Fruit fly (Drosophila melanogaster) whole organism, prepupa: Measurements from ENCODE around the gene CG3246.
A peak's percentile ranks its signal among the peaks of the same experiment; 100 is the strongest.

Experiments used
- Blimp-1 ChIP-seq: fragments of 200-800 bp; sonication (Bioruptor generic); optimal IDR thresholded peaks from 3 replicates; lab custom pipeline; 2017; ENCODE audit warnings: missing biosample characterization, missing genetic modification characterization, mild to moderate bottlenecking, moderate library complexity, missing genetic modification reagents
- CG10669 ChIP-seq: fragments of 200-800 bp; sonication (Bioruptor generic); optimal IDR thresholded peaks from 3 replicates; lab custom pipeline; 2018; ENCODE audit warnings: missing biosample characterization, mild to moderate bottlenecking, missing genetic modification characterization, moderate library complexity
- CG11294 ChIP-seq: fragments of 200-800 bp; sonication (Bioruptor generic); IDR thresholded peaks from 2 replicates; pipeline ENCODE4 v1.3.6; 2022; ENCODE audit warnings: missing biosample characterization, missing genetic modification characterization
- CG11762 ChIP-seq: fragments of 200-800 bp; sonication (Bioruptor generic); optimal IDR thresholded peaks from 3 replicates; lab custom pipeline; 2016; ENCODE audit warnings: missing biosample characterization, missing genetic modification characterization; ENCODE audit not compliant: insufficient read depth
- CG11902 ChIP-seq: fragments of 200-800 bp; sonication (Bioruptor generic); optimal IDR thresholded peaks from 3 replicates; lab custom pipeline; 2016; ENCODE audit warnings: missing biosample characterization, missing genetic modification characterization
- CG15336 ChIP-seq: fragments of 200-800 bp; sonication (Bioruptor generic); IDR thresholded peaks from 2 replicates; pipeline ENCODE4 v1.3.6; 2022; ENCODE audit warnings: missing biosample characterization, missing genetic modification characterization
- CG1621 ChIP-seq: fragments of 200-800 bp; sonication (Bioruptor generic); optimal IDR thresholded peaks from 3 replicates; lab custom pipeline; 2018; ENCODE audit warnings: missing biosample characterization, mild to moderate bottlenecking, missing genetic modification characterization
- CG16779 ChIP-seq: fragments of 200-800 bp; sonication (Bioruptor generic); optimal IDR thresholded peaks from 3 replicates; lab custom pipeline; 2017; ENCODE audit warnings: missing biosample characterization, mild to moderate bottlenecking, missing genetic modification characterization
- CG3032 ChIP-seq: fragments of 200-800 bp; optimal IDR thresholded peaks from 2 replicates; lab custom pipeline; 2019; ENCODE audit warnings: missing biosample characterization, mild to moderate bottlenecking, missing genetic modification characterization, moderate library complexity
- CG32006 ChIP-seq: fragments of 200-800 bp; sonication (Bioruptor generic); optimal IDR thresholded peaks from 3 replicates; lab custom pipeline; 2017; ENCODE audit warnings: missing biosample characterization, mild to moderate bottlenecking, missing genetic modification characterization
- CG3919 ChIP-seq: fragments of 200-800 bp; sonication (Bioruptor generic); optimal IDR thresholded peaks from 3 replicates; lab custom pipeline; 2016; ENCODE audit warnings: missing biosample characterization, missing genetic modification characterization
- CG4318 ChIP-seq: fragments of 200-800 bp; sonication (Bioruptor generic); optimal IDR thresholded peaks from 3 replicates; lab custom pipeline; 2017; ENCODE audit warnings: missing biosample characterization, mild to moderate bottlenecking, missing genetic modification characterization
- CG6163 ChIP-seq: fragments of 200-800 bp; sonication (Bioruptor generic); IDR thresholded peaks from 3 replicates; pipeline ENCODE4 v1.3.6; 2022; ENCODE audit warnings: missing biosample characterization, missing genetic modification characterization
- CG6276 ChIP-seq: fragments of 200-800 bp; sonication (Bioruptor generic); optimal IDR thresholded peaks from 2 replicates; lab custom pipeline; 2017; ENCODE audit warnings: missing biosample characterization, mild to moderate bottlenecking, missing genetic modification characterization
- CG6792 ChIP-seq: fragments of 200-800 bp; sonication (Bioruptor generic); optimal IDR thresholded peaks from 3 replicates; lab custom pipeline; 2016; ENCODE audit warnings: missing biosample characterization, missing genetic modification characterization
- CG8119 ChIP-seq: fragments of 200-800 bp; sonication (Bioruptor generic); IDR thresholded peaks from 3 replicates; pipeline ENCODE4 v1.3.6; 2022; ENCODE audit warnings: missing biosample characterization, missing genetic modification characterization
- CG8319 ChIP-seq: fragments of 200-800 bp; sonication (Bioruptor generic); optimal IDR thresholded peaks from 3 replicates; lab custom pipeline; 2016; ENCODE audit warnings: missing biosample characterization, missing genetic modification characterization
- Eip78C ChIP-seq: fragments of 200-800 bp; sonication (Bioruptor generic); peaks from one replicate; lab custom pipeline; 2016; ENCODE audit warnings: missing biosample characterization, missing genetic modification characterization
- Ets96B ChIP-seq: fragments of 200-800 bp; optimal IDR thresholded peaks from 2 replicates; lab custom pipeline; 2019; ENCODE audit warnings: missing biosample characterization, mild to moderate bottlenecking, missing genetic modification characterization, moderate library complexity
- Gug ChIP-seq: fragments of 200-800 bp; sonication (Bioruptor generic); IDR thresholded peaks from 2 replicates; pipeline ENCODE4 v1.3.6; 2022; ENCODE audit warnings: missing biosample characterization, missing genetic modification characterization
- Hr39 ChIP-seq: fragments of 200-800 bp; sonication (Bioruptor generic); optimal IDR thresholded peaks from 2 replicates; lab custom pipeline; 2016; ENCODE audit warnings: missing biosample characterization, missing genetic modification characterization
- Hr4 ChIP-seq: fragments of 200-800 bp; sonication (Bioruptor generic); optimal IDR thresholded peaks from 3 replicates; lab custom pipeline; 2016; ENCODE audit warnings: missing biosample characterization, missing genetic modification characterization
- Lpt ChIP-seq: fragments of 200-800 bp; sonication (Bioruptor generic); optimal IDR thresholded peaks from 3 replicates; lab custom pipeline; 2016; ENCODE audit warnings: missing biosample characterization, missing genetic modification characterization
- OdsH ChIP-seq: fragments of 200-800 bp; sonication (Bioruptor generic); optimal IDR thresholded peaks from 3 replicates; lab custom pipeline; 2016; ENCODE audit warnings: missing biosample characterization, missing genetic modification characterization
- Smox ChIP-seq: fragments of 200-800 bp; sonication (Bioruptor generic); optimal IDR thresholded peaks from 3 replicates; lab custom pipeline; 2016; ENCODE audit warnings: missing biosample characterization, missing genetic modification characterization
- Sox14 ChIP-seq: fragments of 200-800 bp; sonication (Bioruptor generic); optimal IDR thresholded peaks from 3 replicates; lab custom pipeline; 2016; ENCODE audit warnings: missing biosample characterization, missing genetic modification characterization
- Sox15 ChIP-seq: fragments of 200-800 bp; sonication (Bioruptor generic); optimal IDR thresholded peaks from 3 replicates; lab custom pipeline; 2016; ENCODE audit warnings: missing biosample characterization, missing genetic modification characterization
- achi ChIP-seq: fragments of 200-800 bp; sonication (Bioruptor generic); optimal IDR thresholded peaks from 3 replicates; lab custom pipeline; 2016; ENCODE audit warnings: missing biosample characterization, missing genetic modification characterization
- dac ChIP-seq: fragments of 200-800 bp; sonication (Bioruptor generic); optimal IDR thresholded peaks from 2 replicates; lab custom pipeline; 2017; ENCODE audit warnings: missing biosample characterization, mild to moderate bottlenecking, missing genetic modification characterization
- eg ChIP-seq: fragments of 200-800 bp; sonication (Bioruptor generic); IDR thresholded peaks from 3 replicates; pipeline ENCODE4 v1.3.6; 2022; ENCODE audit warnings: missing biosample characterization, missing genetic modification characterization
- esn ChIP-seq: fragments of 200-800 bp; sonication (Bioruptor generic); optimal IDR thresholded peaks from 2 replicates; lab custom pipeline; 2016; ENCODE audit warnings: missing biosample characterization, mild to moderate bottlenecking, missing genetic modification characterization, moderate library complexity
- fd59A ChIP-seq: fragments of 200-800 bp; sonication (Bioruptor generic); optimal IDR thresholded peaks from 2 replicates; lab custom pipeline; 2017; ENCODE audit warnings: missing biosample characterization, mild to moderate bottlenecking, missing genetic modification characterization, missing genetic modification reagents
- fkh ChIP-seq: fragments of 200-800 bp; sonication (Bioruptor generic); optimal IDR thresholded peaks from 3 replicates; lab custom pipeline; 2017; ENCODE audit warnings: missing biosample characterization, mild to moderate bottlenecking, missing genetic modification characterization, moderate library complexity
- lz ChIP-seq: fragments of 200-800 bp; sonication (Bioruptor generic); optimal IDR thresholded peaks from 3 replicates; lab custom pipeline; 2016; ENCODE audit warnings: missing biosample characterization, missing genetic modification characterization
- net ChIP-seq: fragments of 200-800 bp; sonication (Bioruptor generic); optimal IDR thresholded peaks from 3 replicates; lab custom pipeline; 2016; ENCODE audit warnings: missing biosample characterization, missing genetic modification characterization
- pdm3 ChIP-seq: fragments of 200-800 bp; sonication (Bioruptor generic); optimal IDR thresholded peaks from 3 replicates; lab custom pipeline; 2016; ENCODE audit warnings: missing biosample characterization, missing genetic modification characterization
- salr ChIP-seq, 2 experiments: fragments of 200-800 bp; sonication (Bioruptor generic); optimal IDR thresholded peaks; 3 replicates each; lab custom pipeline; 2016 to 2018; ENCODE audit warnings: missing biosample characterization in 2 of 2, missing genetic modification characterization in 2 of 2, mild to moderate bottlenecking in 1 of 2
- spab ChIP-seq: fragments of 200-800 bp; sonication (Bioruptor generic); optimal IDR thresholded peaks from 2 replicates; lab custom pipeline; 2017; ENCODE audit warnings: missing biosample characterization, mild to moderate bottlenecking, missing genetic modification characterization, missing genetic modification reagents
- svp ChIP-seq: fragments of 200-800 bp; sonication (Bioruptor generic); peaks from one replicate; lab custom pipeline; 2016; ENCODE audit warnings: missing biosample characterization, missing genetic modification characterization
- topi ChIP-seq: fragments of 200-800 bp; sonication (Bioruptor generic); optimal IDR thresholded peaks from 3 replicates; lab custom pipeline; 2016; ENCODE audit warnings: missing biosample characterization, missing genetic modification characterization

The CG3246 gene

dm6 chr2L:3495465-3495864 is 33.7 kb upstream of the CG3246 start:
- TF ChIP-seq CG3919 (GFP tag; lab: Kevin White, UChicago) (no peak), Sox15 (GFP tag; lab: Kevin White, UChicago) (no peak), lz (GFP tag; lab: Kevin White, UChicago) (no peak), CG8319 (no peak), Ets96B (tag; lab: Kevin White, UChicago) (no peak), CG6163 (GFP tag; lab: Robert Waterston, UW) (no peak), CG15336 (GFP tag; lab: Robert Waterston, UW) (no peak), esn (no peak), CG10669 (no peak), Smox (GFP tag; lab: Kevin White, UChicago) (no peak), Hr39 (GFP tag; lab: Kevin White, UChicago) (no peak), Lpt (no peak)

- TF ChIP-seq svp (GFP tag; lab: Kevin White, UChicago), result no peak
- TF ChIP-seq Gug (GFP tag; lab: Robert Waterston, UW), result 0 out of 2 replicates have a peak, but pooled peaks have one; percentile 28
- TF ChIP-seq CG15336 (GFP tag; lab: Robert Waterston, UW), result peak; percentile 61
- peak; percentile 60; the same call in 1 of the 3 replicates for TF ChIP-seq eg
- peak; percentile 16 for TF ChIP-seq CG32006 (GFP tag; lab: Kevin White, UChicago)
- no peak for TF ChIP-seq fkh (GFP tag; lab: Kevin White, UChicago)
- peak; percentile 37; the same call in 1 of the 3 replicates for TF ChIP-seq CG8119 (GFP tag; lab: Robert Waterston, UW)
- TF ChIP-seq, all 60 proteins: peak for 5
Observed at dm6 chr2L:3493475-3493874, 31.7 kb upstream of the CG3246 start.

dm6 chr2L:3490971-3491370 is 29.2 kb upstream of the CG3246 start, which contains the start of gene CG15414:
CG15414 (minus strand) TSS chr2L:3491071.
- TF ChIP-seq eg (peak; percentile 42; the same call in 1 of the 3 replicates), pdm3 (GFP tag; lab: Kevin White, UChicago) (no peak), Hr39 (GFP tag; lab: Kevin White, UChicago) (no peak), CG11294 (GFP tag; lab: Robert Waterston, UW) (no peak)

- TF ChIP-seq Sox15 (GFP tag; lab: Kevin White, UChicago), result no peak
- no peak for TF ChIP-seq CG3032
- no peak for TF ChIP-seq fd59A
- TF ChIP-seq Blimp-1, result no peak
- TF ChIP-seq CG1621 (tag; lab: Kevin White, UChicago), result no peak
- peak; percentile 76 for TF ChIP-seq CG8119 (GFP tag; lab: Robert Waterston, UW)
- TF ChIP-seq Eip78C, result peak; percentile 30
- no peak for TF ChIP-seq salr (GFP tag; optimal IDR thresholded peaks at IDR 0.05; lab: Kevin White, UChicago)
- TF ChIP-seq Lpt, result peak; percentile 11
- peak; percentile 44; the same call in 2 of the 3 replicates for TF ChIP-seq eg
- TF ChIP-seq CG15336 (GFP tag; lab: Robert Waterston, UW), result peak; percentile 66
- TF ChIP-seq Hr4 (GFP tag; lab: Kevin White, UChicago), result peak; percentile 62
- peak; percentile 13 for TF ChIP-seq dac (GFP tag; lab: Kevin White, UChicago)
- TF ChIP-seq CG6276 (GFP tag; lab: Kevin White, UChicago), result peak; percentile 36
- TF ChIP-seq OdsH (GFP tag; lab: Kevin White, UChicago), result peak; percentile 19
- peak; percentile 23 for TF ChIP-seq CG4318 (GFP tag; lab: Kevin White, UChicago)
- no peak for TF ChIP-seq spab (GFP tag; lab: Kevin White, UChicago)
- 0 out of 3 replicates have a peak, but pooled peaks have one; percentile 16 for TF ChIP-seq CG6163 (GFP tag; lab: Robert Waterston, UW)
- TF ChIP-seq svp (GFP tag; lab: Kevin White, UChicago), result peak; percentile 10
- peak; percentile 4 for TF ChIP-seq net (GFP tag; lab: Kevin White, UChicago)
- TF ChIP-seq CG11902 (GFP tag; lab: Kevin White, UChicago), result no peak
- no peak for TF ChIP-seq Sox14 (GFP tag; lab: Kevin White, UChicago)
- TF ChIP-seq CG6792, result no peak
- TF ChIP-seq achi (GFP tag; lab: Kevin White, UChicago), result no peak
- TF ChIP-seq CG11762 (GFP tag; lab: Kevin White, UChicago), result no peak
- TF ChIP-seq Gug (GFP tag; lab: Robert Waterston, UW), result no peak
- no peak for TF ChIP-seq CG3919 (GFP tag; lab: Kevin White, UChicago)
- no peak for TF ChIP-seq CG16779 (tag; lab: Kevin White, UChicago)
- peak; percentile 69 for TF ChIP-seq CG32006 (GFP tag; lab: Kevin White, UChicago)
- TF ChIP-seq Hr39 (GFP tag; lab: Kevin White, UChicago), result no peak
- TF ChIP-seq topi (GFP tag; lab: Kevin White, UChicago), result no peak
Observed at dm6 chr2L:3485506-3485905, 23.8 kb upstream of the CG3246 start.
